Fruit fly (Drosophila melanogaster) whole organism, embryonic: ENCODE results near the gene CG32537.

Experiments used
- Asciz ChIP-seq: fragments of 200-800 bp; sonication (Bioruptor generic); optimal IDR thresholded peaks from 2 replicates; lab custom pipeline; 2017; ENCODE audit warnings: missing biosample characterization, mild to moderate bottlenecking, missing genetic modification characterization, missing genetic modification reagents
- Atf6 ChIP-seq: fragments of 200-800 bp; sonication (Bioruptor generic); IDR thresholded peaks from 2 replicates; pipeline ENCODE4 v1.3.6; 2022; ENCODE audit warnings: missing biosample characterization, missing genetic modification characterization
- Bdp1 ChIP-seq: fragments of 200-800 bp; sonication (Bioruptor generic); optimal IDR thresholded peaks from 3 replicates; lab custom pipeline; 2016; ENCODE audit warnings: missing biosample characterization, missing genetic modification characterization
- CG11085 ChIP-seq: fragments of 200-800 bp; sonication (Bioruptor generic); IDR thresholded peaks from 2 replicates; pipeline ENCODE4 v1.3.6; 2022; ENCODE audit warnings: missing biosample characterization, missing genetic modification characterization
- CG11696 ChIP-seq: fragments of 200-800 bp; sonication (Bioruptor generic); IDR thresholded peaks from 2 replicates; pipeline ENCODE4 v1.3.6; 2022; ENCODE audit warnings: missing biosample characterization, missing genetic modification characterization
- CG12219 ChIP-seq: fragments of 200-800 bp; sonication (Bioruptor generic); optimal IDR thresholded peaks from 3 replicates; lab custom pipeline; 2018; ENCODE audit warnings: missing biosample characterization, mild to moderate bottlenecking, missing genetic modification characterization
- CG12391 ChIP-seq: fragments of 200-800 bp; sonication (Bioruptor generic); optimal IDR thresholded peaks from 3 replicates; lab custom pipeline; 2018; ENCODE audit warnings: missing biosample characterization, mild to moderate bottlenecking, missing genetic modification characterization, moderate library complexity
- CG14710 ChIP-seq: fragments of 200-800 bp; sonication (Bioruptor generic); optimal IDR thresholded peaks from 3 replicates; lab custom pipeline; 2019; ENCODE audit warnings: missing biosample characterization, mild to moderate bottlenecking, missing genetic modification characterization, moderate library complexity
- CG15601 ChIP-seq: fragments of 200-800 bp; sonication (Bioruptor generic); optimal IDR thresholded peaks from 3 replicates; lab custom pipeline; 2019; ENCODE audit warnings: missing biosample characterization, mild to moderate bottlenecking, missing genetic modification characterization, moderate library complexity
- CG17328 ChIP-seq: fragments of 200-800 bp; sonication (Bioruptor generic); IDR thresholded peaks from 2 replicates; pipeline ENCODE4 v1.3.6; 2022; ENCODE audit warnings: missing biosample characterization, missing genetic modification characterization
- CG17385 ChIP-seq: fragments of 200-800 bp; sonication (Bioruptor generic); optimal IDR thresholded peaks from 3 replicates; lab custom pipeline; 2018; ENCODE audit warnings: missing biosample characterization, mild to moderate bottlenecking, missing genetic modification characterization
- CG17568 ChIP-seq: fragments of 200-800 bp; sonication (Bioruptor generic); optimal IDR thresholded peaks from 2 replicates; lab custom pipeline; 2018; ENCODE audit warnings: missing biosample characterization, mild to moderate bottlenecking, missing genetic modification characterization, moderate library complexity
- CG30403 ChIP-seq: fragments of 200-800 bp; sonication (Bioruptor generic); optimal IDR thresholded peaks from 3 replicates; lab custom pipeline; 2016; ENCODE audit warnings: missing biosample characterization, missing genetic modification characterization
- CG31224 ChIP-seq: fragments of 200-800 bp; sonication (Bioruptor generic); IDR thresholded peaks from 2 replicates; pipeline ENCODE4 v1.3.6; 2022; ENCODE audit warnings: missing biosample characterization, missing genetic modification characterization
- CG31441 ChIP-seq: fragments of 200-800 bp; sonication (Bioruptor generic); IDR thresholded peaks from 2 replicates; pipeline ENCODE4 v1.3.6; 2022; ENCODE audit warnings: missing biosample characterization, missing genetic modification characterization
- CG3163 ChIP-seq: fragments of 200-800 bp; sonication (Bioruptor generic); optimal IDR thresholded peaks from 3 replicates; lab custom pipeline; 2016; ENCODE audit warnings: missing biosample characterization, missing genetic modification characterization
- CG3726 ChIP-seq: fragments of 200-800 bp; sonication (Bioruptor generic); IDR thresholded peaks from 3 replicates; pipeline ENCODE4, ENCODE4 v1.3.6; 2022; ENCODE audit warnings: missing biosample characterization, missing genetic modification characterization
- CG4404 ChIP-seq: fragments of 200-800 bp; sonication (Bioruptor generic); IDR thresholded peaks from 2 replicates; pipeline ENCODE4 v1.3.6; 2022; ENCODE audit warnings: missing biosample characterization, missing genetic modification characterization
- CG5180 ChIP-seq: fragments of 200-800 bp; sonication (Bioruptor generic); optimal IDR thresholded peaks from 3 replicates; lab custom pipeline; 2017; ENCODE audit warnings: missing biosample characterization, missing genetic modification characterization, mild to moderate bottlenecking, moderate library complexity, missing genetic modification reagents
- CG6689 ChIP-seq: fragments of 200-800 bp; sonication (Bioruptor generic); IDR thresholded peaks from 2 replicates; pipeline ENCODE4 v1.3.6; 2022; ENCODE audit warnings: missing biosample characterization, missing genetic modification characterization
- CG6813 ChIP-seq: fragments of 200-800 bp; sonication (Bioruptor generic); optimal IDR thresholded peaks from 2 replicates; lab custom pipeline; 2017; ENCODE audit warnings: missing biosample characterization, missing genetic modification characterization, mild to moderate bottlenecking, moderate library complexity, missing genetic modification reagents
- CG8388 ChIP-seq: fragments of 200-800 bp; sonication (Bioruptor generic); optimal IDR thresholded peaks from 2 replicates; lab custom pipeline; 2019; ENCODE audit warnings: missing biosample characterization, mild to moderate bottlenecking, missing genetic modification characterization, moderate library complexity
- CG9437 ChIP-seq: fragments of 200-800 bp; sonication (Bioruptor generic); optimal IDR thresholded peaks from 2 replicates; lab custom pipeline; 2018; ENCODE audit warnings: missing biosample characterization, mild to moderate bottlenecking, missing genetic modification characterization
- CG9932 ChIP-seq: fragments of 200-800 bp; sonication (Bioruptor generic); IDR thresholded peaks from 2 replicates; pipeline ENCODE4 v1.3.6; 2022; ENCODE audit warnings: missing biosample characterization, missing genetic modification characterization
- Dek ChIP-seq: fragments of 200-800 bp; sonication (Bioruptor generic); optimal IDR thresholded peaks from 3 replicates; lab custom pipeline; 2019; ENCODE audit warnings: missing biosample characterization, mild to moderate bottlenecking, missing genetic modification characterization, moderate library complexity
- H2.0 ChIP-seq: fragments of 200-800 bp; sonication (Bioruptor generic); IDR thresholded peaks from 2 replicates; pipeline ENCODE4 v1.3.6; 2022; ENCODE audit warnings: missing biosample characterization, missing genetic modification characterization
- HLH54F ChIP-seq: fragments of 200-800 bp; sonication (Bioruptor generic); optimal IDR thresholded peaks from 3 replicates; lab custom pipeline; 2016; ENCODE audit warnings: missing biosample characterization, missing genetic modification characterization
- Hr3 ChIP-seq: fragments of 200-800 bp; sonication (Bioruptor generic); optimal IDR thresholded peaks from 3 replicates; lab custom pipeline; 2016; ENCODE audit warnings: missing biosample characterization, missing genetic modification characterization
- Lhr ChIP-seq: fragments of 200-800 bp; sonication (Bioruptor generic); optimal IDR thresholded peaks from 3 replicates; lab custom pipeline; 2017; ENCODE audit warnings: mild to moderate bottlenecking, missing biosample characterization, missing genetic modification reagents, missing genetic modification characterization
- Lim3 ChIP-seq: fragments of 200-800 bp; sonication (Bioruptor generic); IDR thresholded peaks from 2 replicates; pipeline ENCODE4 v1.3.6; 2022; ENCODE audit warnings: missing biosample characterization, missing genetic modification characterization
- MESR4 ChIP-seq: fragments of 200-800 bp; sonication (Bioruptor generic); optimal IDR thresholded peaks from 2 replicates; lab custom pipeline; 2018; ENCODE audit warnings: missing biosample characterization, mild to moderate bottlenecking, missing genetic modification characterization, moderate library complexity
- Mad ChIP-seq: fragments of 200-800 bp; sonication (Bioruptor generic); optimal IDR thresholded peaks from 2 replicates; lab custom pipeline; 2016; ENCODE audit warnings: missing biosample characterization, missing genetic modification characterization
- Max ChIP-seq: fragments of 200-800 bp; sonication (Bioruptor generic); optimal IDR thresholded peaks from 2 replicates; lab custom pipeline; 2016; ENCODE audit warnings: missing biosample characterization, mild to moderate bottlenecking, missing genetic modification characterization
- Oaz ChIP-seq: fragments of 200-800 bp; sonication (Bioruptor generic); IDR thresholded peaks from 2 replicates; pipeline ENCODE4 v1.3.6; 2022; ENCODE audit warnings: missing biosample characterization, missing genetic modification characterization
- Ptx1 ChIP-seq: fragments of 200-800 bp; sonication (Bioruptor generic); IDR thresholded peaks from 2 replicates; pipeline ENCODE4 v1.3.6; 2022; ENCODE audit warnings: missing biosample characterization, missing genetic modification characterization
- Rfx ChIP-seq: fragments of 200-800 bp; sonication (Bioruptor generic); IDR thresholded peaks from 2 replicates; pipeline ENCODE4 v1.3.6; 2022; ENCODE audit warnings: missing biosample characterization, missing genetic modification characterization
- TFAM ChIP-seq: fragments of 200-800 bp; sonication (Bioruptor generic); optimal IDR thresholded peaks from 2 replicates; lab custom pipeline; 2017; ENCODE audit warnings: missing biosample characterization, missing genetic modification characterization, inconsistent platforms
- cas ChIP-seq: fragments of 200-800 bp; sonication (Bioruptor generic); IDR thresholded peaks from 2 replicates; pipeline ENCODE4 v1.3.6; 2022; ENCODE audit warnings: missing biosample characterization, missing genetic modification characterization
- croc ChIP-seq: fragments of 200-800 bp; sonication (Bioruptor generic); conservative IDR thresholded peaks from 3 replicates; pipeline ENCODE4 v1.3.6; 2022; ENCODE audit warnings: missing biosample characterization, missing genetic modification characterization
- dysf ChIP-seq: fragments of 200-800 bp; sonication (Bioruptor generic); IDR thresholded peaks from 3 replicates; pipeline ENCODE4 v1.3.6; 2022; ENCODE audit warnings: missing biosample characterization, missing genetic modification characterization
- fd3F ChIP-seq: fragments of 200-800 bp; sonication (Bioruptor generic); optimal IDR thresholded peaks from 2 replicates; lab custom pipeline; 2018; ENCODE audit warnings: missing biosample characterization, mild to moderate bottlenecking, missing genetic modification characterization, moderate library complexity
- gcm ChIP-seq: fragments of 200-800 bp; sonication (Bioruptor generic); optimal IDR thresholded peaks from 2 replicates; lab custom pipeline; 2019; ENCODE audit warnings: missing biosample characterization, mild to moderate bottlenecking, missing genetic modification characterization, moderate library complexity
- hth ChIP-seq: fragments of >200 bp; optimal IDR thresholded peaks from 2 replicates; lab custom pipeline; 2017; ENCODE audit warnings: inconsistent platforms
- lilli ChIP-seq: fragments of 200-800 bp; sonication (Bioruptor generic); optimal IDR thresholded peaks from 3 replicates; lab custom pipeline; 2016; ENCODE audit warnings: missing biosample characterization, missing genetic modification characterization
- lola ChIP-seq, 3 experiments: fragments of >200 bp in 2 of 3; fragments of 200-800 bp in 1 of 3; sonication (Bioruptor generic) in 1 of 3; optimal IDR thresholded peaks; 2 replicates each; lab custom pipeline; 2017 to 2019; ENCODE audit warnings: missing biosample characterization in 3 of 3, missing genetic modification characterization in 3 of 3, mild to moderate bottlenecking in 1 of 3, moderate library complexity in 1 of 3
- maf-S ChIP-seq: fragments of 200-800 bp; sonication (Bioruptor generic); optimal IDR thresholded peaks from 2 replicates; lab custom pipeline; 2016; ENCODE audit warnings: missing biosample characterization, missing genetic modification characterization
- nerfin-1 ChIP-seq: fragments of 200-800 bp; sonication (Bioruptor generic); optimal IDR thresholded peaks from 3 replicates; lab custom pipeline; 2019; ENCODE audit warnings: missing biosample characterization, mild to moderate bottlenecking, missing genetic modification characterization, moderate library complexity
- pb ChIP-seq: fragments of 200-800 bp; sonication (Bioruptor generic); optimal IDR thresholded peaks from 3 replicates; lab custom pipeline; 2016; ENCODE audit warnings: missing biosample characterization, missing genetic modification characterization
- run ChIP-seq: fragments of 200-800 bp; sonication (Bioruptor generic); optimal IDR thresholded peaks from 3 replicates; lab custom pipeline; 2018; ENCODE audit warnings: missing biosample characterization, mild to moderate bottlenecking, missing genetic modification characterization
- sd ChIP-seq: fragments of 200-800 bp; sonication (Bioruptor generic); optimal IDR thresholded peaks from 3 replicates; lab custom pipeline; 2018; ENCODE audit warnings: missing biosample characterization, mild to moderate bottlenecking, missing genetic modification characterization, moderate library complexity
- sens-2 ChIP-seq: fragments of 200-800 bp; sonication (Bioruptor generic); IDR thresholded peaks from 2 replicates; pipeline ENCODE4 v1.3.6; 2022; ENCODE audit warnings: missing biosample characterization, missing genetic modification characterization
- tna ChIP-seq: fragments of 200-800 bp; sonication (Bioruptor generic); IDR thresholded peaks from 2 replicates; pipeline ENCODE4 v1.3.6; 2022; ENCODE audit warnings: missing biosample characterization, missing genetic modification characterization; ENCODE audit not compliant: partially characterized antibody

The CG32537 gene

DNA sequence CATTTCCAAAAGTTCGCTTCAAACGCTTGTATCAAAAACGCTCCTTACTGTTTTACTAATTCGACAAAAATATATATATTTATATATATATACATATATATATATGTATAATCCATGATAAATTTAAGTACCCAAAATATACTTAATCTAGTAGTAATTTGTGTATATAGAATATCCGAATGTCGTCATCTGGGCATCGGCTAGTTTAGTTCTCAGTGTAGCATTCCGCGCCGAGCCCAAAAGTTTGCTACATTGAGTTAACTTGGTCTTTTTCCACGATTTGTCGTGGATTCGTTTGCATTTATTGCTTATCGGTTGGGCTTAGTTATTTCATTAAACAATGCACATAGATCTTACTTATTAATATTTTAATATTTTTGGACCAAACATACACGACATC lies 4.9 kb upstream of the CG32537 start (continued):
- peak; percentile 38; the same call in 1 of the 2 replicates for TF ChIP-seq CG31441 (GFP tag; lab: Robert Waterston, UW)
- TF ChIP-seq tna (GFP tag; lab: Robert Waterston, UW) = no peak
- TF ChIP-seq maf-S = no peak
- TF ChIP-seq Lhr (GFP tag; lab: Kevin White, UChicago) = no peak
- TF ChIP-seq CG6689 (GFP tag; lab: Robert Waterston, UW) = no peak
- TF ChIP-seq CG3726 (GFP tag; lab: Robert Waterston, UW) = no peak
- no peak for TF ChIP-seq CG5180 (GFP tag; lab: Kevin White, UChicago)
- TF ChIP-seq CG9437 (GFP tag; lab: Kevin White, UChicago) = no peak
- no peak for TF ChIP-seq CG4404 (GFP tag; lab: Robert Waterston, UW)
- peak; percentile 12 for TF ChIP-seq CG12391 (tag; lab: Kevin White, UChicago)
- TF ChIP-seq pb (GFP tag; lab: Kevin White, UChicago) = no peak
- no peak for TF ChIP-seq gcm (GFP tag; lab: Kevin White, UChicago)
- TF ChIP-seq CG14710 (tag; lab: Kevin White, UChicago) = no peak
- no peak for TF ChIP-seq run (tag; lab: Kevin White, UChicago)
- no peak for TF ChIP-seq croc
- no peak for TF ChIP-seq fd3F (GFP tag; lab: Kevin White, UChicago)
- no peak for TF ChIP-seq CG3163
- TF ChIP-seq CG8388 (GFP tag; lab: Kevin White, UChicago) = peak; percentile 12
- TF ChIP-seq Atf6 = no peak
- no peak for TF ChIP-seq H2.0 (GFP tag; lab: Robert Waterston, UW)
- peak; percentile 4 for TF ChIP-seq Hr3 (GFP tag; lab: Kevin White, UChicago)
- 0 out of 2 replicates have a peak, but pooled peaks have one; percentile 33 for TF ChIP-seq CG11085 (GFP tag; lab: Robert Waterston, UW)
- no peak for TF ChIP-seq Max (GFP tag; lab: Kevin White, UChicago)
- TF ChIP-seq CG17568 (GFP tag; lab: Kevin White, UChicago) = no peak
- TF ChIP-seq Oaz (GFP tag; lab: Robert Waterston, UW) = no peak
- TF ChIP-seq Asciz = no peak
- no peak for TF ChIP-seq MESR4 (GFP tag; lab: Kevin White, UChicago)
- no peak for TF ChIP-seq nerfin-1 (tag; lab: Kevin White, UChicago)
- peak; percentile 66 for TF ChIP-seq Rfx (GFP tag; lab: Robert Waterston, UW)
- no peak for TF ChIP-seq cas
- no peak for TF ChIP-seq Bdp1 (GFP tag; lab: Kevin White, UChicago)
- TF ChIP-seq CG30403 (GFP tag; lab: Kevin White, UChicago) = peak; percentile 8
- TF ChIP-seq sd (tag; lab: Kevin White, UChicago) = peak; percentile 47
- TF ChIP-seq Mad = no peak
- TF ChIP-seq CG31224 (GFP tag; lab: Robert Waterston, UW) = no peak
- no peak for TF ChIP-seq CG17385
- no peak for TF ChIP-seq CG11696 (GFP tag; lab: Robert Waterston, UW)
- TF ChIP-seq Dek = no peak
- TF ChIP-seq CG12219 = peak; percentile 5
- no peak for TF ChIP-seq CG17328
- TF ChIP-seq Lim3 = no peak
- no peak for TF ChIP-seq lilli (GFP tag; lab: Kevin White, UChicago)
- no peak for TF ChIP-seq TFAM (GFP tag; lab: Kevin White, UChicago)
- TF ChIP-seq CG15601 = no peak
- no peak for TF ChIP-seq hth (lab: Kevin White, UChicago)
- TF ChIP-seq CG9932 (GFP tag; lab: Robert Waterston, UW) = peak; percentile 34; the same call in 1 of the 2 replicates
- no peak for TF ChIP-seq lola (GFP tag; optimal IDR thresholded peaks at IDR 0.05; lab: Kevin White, UChicago)
- TF ChIP-seq HLH54F (GFP tag; lab: Kevin White, UChicago) = no peak
- no peak for TF ChIP-seq sens-2 (GFP tag; lab: Robert Waterston, UW)
- peak; percentile 13; the same call in 1 of the 3 replicates for TF ChIP-seq dysf
- TF ChIP-seq CG6813 (GFP tag; lab: Kevin White, UChicago) = peak; percentile 37
- no peak for TF ChIP-seq Ptx1 (GFP tag; lab: Robert Waterston, UW)
